Worm (Caenorhabditis elegans) whole organism, mixed stage, embryonic: ENCODE data around the gene Y51A2A.6.

Experiments used
- M03D4.4 ChIP-seq: sonication (generic microtip); optimal IDR thresholded peaks from 2 replicates; lab custom pipeline; 2017; ENCODE audit warnings: mild to moderate bottlenecking, missing genetic modification characterization, missing compliant biosample characterization
- bed-3 ChIP-seq: fragments of 200-800 bp; sonication (Bioruptor generic); optimal IDR thresholded peaks from 3 replicates; lab custom pipeline; 2018; ENCODE audit warnings: mild to moderate bottlenecking, missing genetic modification characterization, moderate library complexity, missing compliant biosample characterization
- blmp-1 ChIP-seq: fragments of 150-350 bp; optimal IDR thresholded peaks from 2 replicates; lab custom pipeline; 2014; ENCODE audit warnings: missing biosample characterization, missing genetic modification characterization
- ceh-43 ChIP-seq: fragments of 200-800 bp; sonication (Bioruptor generic); optimal IDR thresholded peaks from 2 replicates; lab custom pipeline; 2018; ENCODE audit warnings: mild to moderate bottlenecking, missing genetic modification characterization, moderate library complexity, missing compliant biosample characterization
- ces-1 ChIP-seq: fragments of 150-350 bp; optimal IDR thresholded peaks from 2 replicates; lab custom pipeline; 2014; ENCODE audit warnings: missing biosample characterization, missing genetic modification reagents, missing genetic modification characterization
- cnd-1 ChIP-seq: fragments of 200-800 bp; sonication (Bioruptor generic); optimal IDR thresholded peaks from 2 replicates; lab custom pipeline; 2018; ENCODE audit warnings: mild to moderate bottlenecking, missing genetic modification characterization, missing compliant biosample characterization
- elt-3 ChIP-seq: fragments of 150-350 bp; optimal IDR thresholded peaks from 2 replicates; lab custom pipeline; 2014; ENCODE audit warnings: missing biosample characterization, missing genetic modification characterization
- ham-2 ChIP-seq: fragments of 200-800 bp; sonication (Bioruptor generic); optimal IDR thresholded peaks from 2 replicates; lab custom pipeline; 2018; ENCODE audit warnings: mild to moderate bottlenecking, missing genetic modification characterization, missing compliant biosample characterization
- hlh-1 ChIP-seq: fragments of 150-350 bp; optimal IDR thresholded peaks from 2 replicates; lab custom pipeline; 2014; ENCODE audit warnings: missing biosample characterization, missing genetic modification reagents, missing genetic modification characterization
- lin-13 ChIP-seq: fragments of 150-350 bp; optimal IDR thresholded peaks from 2 replicates; lab custom pipeline; 2014; ENCODE audit warnings: missing biosample characterization, missing genetic modification characterization
- lin-32 ChIP-seq: fragments of 200-800 bp; sonication (Bioruptor generic); optimal IDR thresholded peaks from 2 replicates; lab custom pipeline; 2018; ENCODE audit warnings: mild to moderate bottlenecking, missing genetic modification characterization, missing compliant biosample characterization
- mab-5 ChIP-seq: fragments of 150-350 bp; optimal IDR thresholded peaks from 2 replicates; lab custom pipeline; 2014; ENCODE audit warnings: missing biosample characterization, missing genetic modification characterization
- mls-2 ChIP-seq: sonication (generic microtip); optimal IDR thresholded peaks from 2 replicates; lab custom pipeline; 2016; ENCODE audit warnings: mild to moderate bottlenecking, missing genetic modification characterization, moderate library complexity, missing compliant biosample characterization
- nhr-12 ChIP-seq: fragments of 150-350 bp; optimal IDR thresholded peaks from 2 replicates; lab custom pipeline; 2014; ENCODE audit warnings: missing biosample characterization, missing genetic modification characterization
- nhr-2 ChIP-seq: fragments of 150-350 bp; optimal IDR thresholded peaks from 2 replicates; lab custom pipeline; 2014; ENCODE audit warnings: missing biosample characterization, missing genetic modification characterization
- nhr-76 ChIP-seq: sonication (generic microtip); optimal IDR thresholded peaks from 2 replicates; lab custom pipeline; 2017; ENCODE audit warnings: missing biosample characterization, missing genetic modification characterization
- sem-2 ChIP-seq: fragments of 200-800 bp; sonication (Bioruptor generic); optimal IDR thresholded peaks from 2 replicates; lab custom pipeline; 2018; ENCODE audit warnings: mild to moderate bottlenecking, missing genetic modification characterization, missing compliant biosample characterization
- snpc-4 ChIP-seq: fragments of 150-350 bp; optimal IDR thresholded peaks from 2 replicates; lab custom pipeline; 2014; ENCODE audit warnings: missing biosample characterization, missing genetic modification characterization
- sptf-1 ChIP-seq: sonication (generic microtip); optimal IDR thresholded peaks from 2 replicates; lab custom pipeline; 2017; ENCODE audit warnings: mild to moderate bottlenecking, missing genetic modification characterization, moderate library complexity, missing compliant biosample characterization
- unc-120 ChIP-seq: sonication (generic microtip); optimal IDR thresholded peaks from 2 replicates; lab custom pipeline; 2017; ENCODE audit warnings: missing genetic modification characterization, missing compliant biosample characterization; ENCODE audit not compliant: poor library complexity, severe bottlenecking
- zip-8 ChIP-seq: fragments of 150-350 bp; optimal IDR thresholded peaks from 2 replicates; lab custom pipeline; 2014; ENCODE audit warnings: missing biosample characterization, missing genetic modification characterization

Gene Y51A2A.6

DNA sequence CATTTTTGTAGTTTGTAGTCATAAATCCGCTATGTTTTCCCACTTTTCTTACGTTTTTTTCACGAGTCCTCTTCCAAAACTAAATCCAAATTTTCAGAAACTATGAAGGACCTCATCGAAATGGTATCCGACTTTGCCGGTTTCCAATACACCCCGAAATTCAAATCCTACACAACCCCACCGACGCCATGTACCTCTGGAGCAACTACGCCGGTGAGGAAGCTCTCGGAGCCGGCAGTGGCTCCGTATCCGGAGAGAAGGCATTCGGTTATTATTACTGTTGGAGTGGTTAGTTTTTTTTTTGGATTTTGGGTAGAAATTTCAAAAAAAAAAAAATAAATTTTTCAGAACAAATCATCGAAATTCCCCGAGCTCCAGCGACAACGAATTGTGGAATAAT lies 47.5 kb downstream of the Y51A2A.6 start, which contains the start of gene C08E8.3:
C08E8.3 (plus strand) TSS at position 84 of the 400 bp plus-strand sequence.
- TF ChIP-seq mls-2 = no peak
- TF ChIP-seq M03D4.4 (tag; lab: Kevin White, UChicago) = no peak
- TF ChIP-seq zip-8 (tag; lab: Kevin White, UChicago) = no peak
- TF ChIP-seq sptf-1 = no peak
- no peak for TF ChIP-seq nhr-12 (tag; lab: Kevin White, UChicago)
- no peak for TF ChIP-seq lin-13 (tag; lab: Kevin White, UChicago)
- TF ChIP-seq cnd-1 (tag; lab: Kevin White, UChicago) = no peak
- no peak for TF ChIP-seq snpc-4
- TF ChIP-seq ces-1 (GFP tag; lab: Kevin White, UChicago) = no peak
- no peak for TF ChIP-seq unc-120 (tag; lab: Kevin White, UChicago)
- TF ChIP-seq lin-32 = no peak
- TF ChIP-seq sem-2 (GFP tag; lab: Kevin White, UChicago) = no peak
- no peak for TF ChIP-seq ceh-43
- TF ChIP-seq nhr-2 (tag; lab: Kevin White, UChicago) = no peak
- TF ChIP-seq mab-5 (tag; lab: Kevin White, UChicago) = no peak
- TF ChIP-seq blmp-1 (tag; lab: Kevin White, UChicago) = no peak

DNA sequence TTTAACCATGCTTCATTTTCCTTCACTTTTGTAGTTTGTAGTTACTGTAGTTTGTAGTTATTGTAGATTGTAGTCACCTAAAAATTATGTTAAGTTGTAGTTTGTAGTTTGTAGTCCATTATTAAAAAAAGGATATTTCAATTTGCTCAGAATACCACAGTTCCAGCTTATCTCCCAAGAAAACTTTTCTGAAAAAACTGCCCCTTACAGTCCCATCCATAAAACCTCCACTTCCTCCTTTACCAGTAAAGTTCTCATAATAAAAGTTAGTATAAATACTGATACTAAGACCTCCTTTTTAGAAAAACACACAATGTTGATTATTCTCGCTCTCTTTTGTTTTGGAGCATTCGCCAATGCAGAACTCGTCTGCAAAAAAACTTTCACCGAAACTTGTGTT lies 48.2 kb downstream of the Y51A2A.6 start, which contains the start of gene C08E8.11:
C08E8.11 (plus strand) TSS at position 301 of the 400 bp plus-strand sequence.
- TF ChIP-seq nhr-12 (tag; lab: Kevin White, UChicago) (no peak), ham-2 (GFP tag; lab: Kevin White, UChicago) (no peak), M03D4.4 (tag; lab: Kevin White, UChicago) (no peak), hlh-1 (no peak), ces-1 (GFP tag; lab: Kevin White, UChicago) (no peak), elt-3 (tag; lab: Kevin White, UChicago) (no peak), nhr-76 (tag; lab: Kevin White, UChicago) (no peak), bed-3 (no peak), sem-2 (GFP tag; lab: Kevin White, UChicago) (no peak)
